Fruit fly (Drosophila melanogaster) whole organism, embryonic: ENCODE measurements around the gene CG5235.

Source experiments
- CG10431 ChIP-seq: fragments of 200-800 bp; sonication (Bioruptor generic); optimal IDR thresholded peaks from 3 replicates; lab custom pipeline; 2018; ENCODE audit warnings: missing biosample characterization, mild to moderate bottlenecking, missing genetic modification characterization
- CG10979 ChIP-seq: fragments of 200-800 bp; sonication (Bioruptor generic); optimal IDR thresholded peaks from 2 replicates; lab custom pipeline; 2018; ENCODE audit warnings: missing biosample characterization, mild to moderate bottlenecking, missing genetic modification characterization, moderate library complexity
- CG11723 ChIP-seq: fragments of 200-800 bp; sonication (Bioruptor generic); optimal IDR thresholded peaks from 2 replicates; lab custom pipeline; 2017; ENCODE audit warnings: missing biosample characterization, mild to moderate bottlenecking, missing genetic modification characterization
- CG12155 ChIP-seq: fragments of 200-800 bp; sonication (Bioruptor generic); optimal IDR thresholded peaks from 3 replicates; lab custom pipeline; 2016; ENCODE audit warnings: missing biosample characterization, missing genetic modification characterization
- CG15514 ChIP-seq: fragments of 200-800 bp; sonication (Bioruptor generic); optimal IDR thresholded peaks from 3 replicates; lab custom pipeline; 2017; ENCODE audit warnings: missing biosample characterization, missing genetic modification characterization, mild to moderate bottlenecking, moderate library complexity, missing genetic modification reagents
- CG1603 ChIP-seq: fragments of 200-800 bp; sonication (Bioruptor generic); optimal IDR thresholded peaks from 2 replicates; lab custom pipeline; 2019; ENCODE audit warnings: missing biosample characterization, mild to moderate bottlenecking, missing genetic modification characterization, moderate library complexity
- CG17186 ChIP-seq: fragments of 200-800 bp; sonication (Bioruptor generic); optimal IDR thresholded peaks from 3 replicates; lab custom pipeline; 2017; ENCODE audit warnings: missing biosample characterization, missing genetic modification reagents, missing genetic modification characterization
- CG18011 ChIP-seq: fragments of 200-800 bp; sonication (Bioruptor generic); optimal IDR thresholded peaks from 2 replicates; lab custom pipeline; 2017; ENCODE audit warnings: missing biosample characterization, missing genetic modification characterization, mild to moderate bottlenecking, moderate library complexity, missing genotype
- CG18764 ChIP-seq: fragments of 200-800 bp; sonication (Bioruptor generic); optimal IDR thresholded peaks from 3 replicates; lab custom pipeline; 2016; ENCODE audit warnings: missing biosample characterization, missing genetic modification characterization
- CG31441 ChIP-seq: fragments of 200-800 bp; sonication (Bioruptor generic); IDR thresholded peaks from 2 replicates; pipeline ENCODE4 v1.3.6; 2022; ENCODE audit warnings: missing biosample characterization, missing genetic modification characterization
- CG32767 ChIP-seq: fragments of 200-800 bp; sonication (Bioruptor generic); IDR thresholded peaks from 2 replicates; pipeline ENCODE4 v1.3.6; 2022; ENCODE audit warnings: missing biosample characterization, missing genetic modification characterization
- CG34422 ChIP-seq: fragments of 200-800 bp; sonication (Bioruptor generic); IDR thresholded peaks from 3 replicates; pipeline ENCODE4 v1.3.6; 2022; ENCODE audit warnings: missing biosample characterization, missing genetic modification characterization
- CG4360 ChIP-seq: fragments of 200-800 bp; sonication (Bioruptor generic); IDR thresholded peaks from 2 replicates; pipeline ENCODE4 v1.3.6; 2022; ENCODE audit warnings: missing biosample characterization, missing genetic modification characterization
- CG6683 ChIP-seq: fragments of 200-800 bp; sonication (Bioruptor generic); optimal IDR thresholded peaks from 2 replicates; lab custom pipeline; 2017; ENCODE audit warnings: missing biosample characterization, mild to moderate bottlenecking, missing genetic modification characterization, missing genetic modification reagents
- CG6689 ChIP-seq: fragments of 200-800 bp; sonication (Bioruptor generic); IDR thresholded peaks from 2 replicates; pipeline ENCODE4 v1.3.6; 2022; ENCODE audit warnings: missing biosample characterization, missing genetic modification characterization
- CG7839 ChIP-seq: fragments of 200-800 bp; sonication (Bioruptor generic); optimal IDR thresholded peaks from 3 replicates; lab custom pipeline; 2018; ENCODE audit warnings: missing biosample characterization, mild to moderate bottlenecking, missing genetic modification characterization, moderate library complexity
- CG7928 ChIP-seq: fragments of 200-800 bp; sonication (Bioruptor generic); optimal IDR thresholded peaks from 2 replicates; lab custom pipeline; 2017; ENCODE audit warnings: missing biosample characterization, mild to moderate bottlenecking, missing genetic modification characterization
- CG7963 ChIP-seq: fragments of 200-800 bp; sonication (Bioruptor generic); IDR thresholded peaks from 3 replicates; pipeline ENCODE4 v1.3.6; 2022; ENCODE audit warnings: missing biosample characterization, missing genetic modification characterization; ENCODE audit not compliant: partially characterized antibody
- CG9797 ChIP-seq: fragments of 200-800 bp; sonication (Bioruptor generic); optimal IDR thresholded peaks from 3 replicates; lab custom pipeline; 2018; ENCODE audit warnings: missing biosample characterization, mild to moderate bottlenecking, missing genetic modification characterization
- D19A ChIP-seq: fragments of 200-800 bp; optimal IDR thresholded peaks from 3 replicates; lab custom pipeline; 2019; ENCODE audit warnings: missing biosample characterization, mild to moderate bottlenecking, missing genetic modification characterization, moderate library complexity
- Dip3 ChIP-seq: fragments of 200-800 bp; sonication (Bioruptor generic); optimal IDR thresholded peaks from 3 replicates; lab custom pipeline; 2016; ENCODE audit warnings: missing biosample characterization, missing genetic modification characterization
- E2f2 ChIP-seq: fragments of 200-800 bp; sonication (Bioruptor generic); IDR thresholded peaks from 2 replicates; pipeline ENCODE4 v1.3.6; 2022; ENCODE audit warnings: missing biosample characterization, missing genetic modification characterization
- Gsc ChIP-seq: fragments of 200-800 bp; sonication (Bioruptor generic); IDR thresholded peaks from 2 replicates; pipeline ENCODE4 v1.3.6; 2022; ENCODE audit warnings: missing biosample characterization, missing genetic modification characterization
- Hmx ChIP-seq: fragments of 200-800 bp; sonication (Bioruptor generic); optimal IDR thresholded peaks from 2 replicates; lab custom pipeline; 2016; ENCODE audit warnings: missing biosample characterization, missing genetic modification characterization
- Mes4 ChIP-seq: fragments of 200-800 bp; sonication (Bioruptor generic); optimal IDR thresholded peaks from 2 replicates; lab custom pipeline; 2016; ENCODE audit warnings: missing biosample characterization, missing genetic modification characterization
- NFAT ChIP-seq: fragments of 200-800 bp; sonication (Bioruptor generic); IDR thresholded peaks from 2 replicates; pipeline ENCODE4 v1.3.6; 2022; ENCODE audit warnings: missing biosample characterization, missing genetic modification characterization
- Neu2 ChIP-seq: fragments of 200-800 bp; sonication (Bioruptor generic); optimal IDR thresholded peaks from 3 replicates; lab custom pipeline; 2016; ENCODE audit warnings: missing biosample characterization, missing genetic modification characterization, borderline replicate concordance
- Pdp1 ChIP-seq, 2 experiments: fragments of 200-800 bp; sonication (Bioruptor generic); optimal IDR thresholded peaks; 3 replicates each; lab custom pipeline; 2016; ENCODE audit warnings: missing biosample characterization in 2 of 2, missing genetic modification characterization in 2 of 2, mild to moderate bottlenecking in 1 of 2, moderate library complexity in 1 of 2
- TFAM ChIP-seq: fragments of 200-800 bp; sonication (Bioruptor generic); optimal IDR thresholded peaks from 2 replicates; lab custom pipeline; 2017; ENCODE audit warnings: missing biosample characterization, missing genetic modification characterization, inconsistent platforms
- ab ChIP-seq: fragments of 200-800 bp; sonication (Bioruptor generic); optimal IDR thresholded peaks from 2 replicates; lab custom pipeline; 2016; ENCODE audit warnings: missing biosample characterization, missing genetic modification characterization
- ac ChIP-seq: fragments of 200-800 bp; sonication (Bioruptor generic); optimal IDR thresholded peaks from 3 replicates; lab custom pipeline; 2017; ENCODE audit warnings: missing biosample characterization, mild to moderate bottlenecking, missing genetic modification characterization
- aop ChIP-seq: fragments of 200-800 bp; sonication (Bioruptor generic); IDR thresholded peaks from 2 replicates; pipeline ENCODE4 v1.3.6; 2022; ENCODE audit warnings: missing biosample characterization, missing genetic modification characterization
- bcd ChIP-seq: fragments of 200-800 bp; sonication (Bioruptor generic); optimal IDR thresholded peaks from 2 replicates; lab custom pipeline; 2017; ENCODE audit warnings: missing biosample characterization, mild to moderate bottlenecking, missing genetic modification characterization
- dm ChIP-seq: fragments of 200-800 bp; sonication (Bioruptor generic); optimal IDR thresholded peaks from 3 replicates; lab custom pipeline; 2016; ENCODE audit warnings: missing biosample characterization, missing genetic modification characterization
- dmrt11E ChIP-seq: fragments of 200-800 bp; sonication (Bioruptor generic); optimal IDR thresholded peaks from 3 replicates; lab custom pipeline; 2018; ENCODE audit warnings: missing biosample characterization, mild to moderate bottlenecking, missing genetic modification characterization, moderate library complexity
- fd64A ChIP-seq: fragments of 200-800 bp; sonication (Bioruptor generic); optimal IDR thresholded peaks from 3 replicates; lab custom pipeline; 2018; ENCODE audit warnings: missing biosample characterization, mild to moderate bottlenecking, missing genetic modification characterization
- ftz-f1 ChIP-seq: fragments of 200-800 bp; sonication (Bioruptor generic); optimal IDR thresholded peaks from 2 replicates; lab custom pipeline; 2016; ENCODE audit warnings: missing biosample characterization, missing genetic modification characterization
- ind ChIP-seq: fragments of 200-800 bp; sonication (Bioruptor generic); optimal IDR thresholded peaks from 3 replicates; lab custom pipeline; 2016; ENCODE audit warnings: missing biosample characterization, missing genetic modification characterization
- lilli ChIP-seq: fragments of 200-800 bp; sonication (Bioruptor generic); optimal IDR thresholded peaks from 3 replicates; lab custom pipeline; 2016; ENCODE audit warnings: missing biosample characterization, missing genetic modification characterization
- lola ChIP-seq, 3 experiments: fragments of >200 bp in 2 of 3; fragments of 200-800 bp in 1 of 3; sonication (Bioruptor generic) in 1 of 3; optimal IDR thresholded peaks; 2 replicates each; lab custom pipeline; 2017 to 2019; ENCODE audit warnings: missing biosample characterization in 3 of 3, missing genetic modification characterization in 3 of 3, mild to moderate bottlenecking in 1 of 3, moderate library complexity in 1 of 3
- maf-S ChIP-seq: fragments of 200-800 bp; sonication (Bioruptor generic); optimal IDR thresholded peaks from 2 replicates; lab custom pipeline; 2016; ENCODE audit warnings: missing biosample characterization, missing genetic modification characterization
- nom ChIP-seq: fragments of 200-800 bp; sonication (Bioruptor generic); optimal IDR thresholded peaks from 2 replicates; lab custom pipeline; 2017; ENCODE audit warnings: missing biosample characterization, missing genetic modification characterization, mild to moderate bottlenecking, moderate library complexity, missing genetic modification reagents
- pfk ChIP-seq: fragments of 200-800 bp; sonication (Bioruptor generic); optimal IDR thresholded peaks from 2 replicates; lab custom pipeline; 2018; ENCODE audit warnings: missing biosample characterization, mild to moderate bottlenecking, missing genetic modification characterization, moderate library complexity
- pzg ChIP-seq: fragments of 200-800 bp; sonication (Bioruptor generic); optimal IDR thresholded peaks from 3 replicates; lab custom pipeline; 2018; ENCODE audit warnings: missing biosample characterization, mild to moderate bottlenecking, missing genetic modification characterization, moderate library complexity
- seq ChIP-seq: fragments of 200-800 bp; sonication (Bioruptor generic); IDR thresholded peaks from 2 replicates; pipeline ENCODE4 v1.3.6; 2022; ENCODE audit warnings: missing biosample characterization, missing genetic modification characterization
- sna ChIP-seq: fragments of 200-800 bp; sonication (Bioruptor generic); IDR thresholded peaks from 2 replicates; pipeline ENCODE4 v1.3.6; 2022; ENCODE audit warnings: missing biosample characterization, missing genetic modification characterization; ENCODE audit not compliant: partially characterized antibody
- sob ChIP-seq: fragments of 200-800 bp; sonication (Bioruptor generic); IDR thresholded peaks from 2 replicates; pipeline ENCODE4 v1.3.6; 2022; ENCODE audit warnings: missing biosample characterization, missing genetic modification characterization
- toy ChIP-seq: fragments of 200-800 bp; sonication (Bioruptor generic); IDR thresholded peaks from 2 replicates; pipeline ENCODE4 v1.3.6; 2022; ENCODE audit warnings: missing biosample characterization, missing genetic modification characterization
- trh ChIP-seq: fragments of 200-800 bp; sonication (Bioruptor generic); optimal IDR thresholded peaks from 2 replicates; lab custom pipeline; 2016; ENCODE audit warnings: missing biosample characterization, missing genetic modification characterization
- twi ChIP-seq: fragments of 200-800 bp; optimal IDR thresholded peaks from 2 replicates; lab custom pipeline; 2019; ENCODE audit warnings: missing biosample characterization, mild to moderate bottlenecking, missing genetic modification characterization, moderate library complexity
- tx ChIP-seq: fragments of 200-800 bp; sonication (Bioruptor generic); optimal IDR thresholded peaks from 2 replicates; lab custom pipeline; 2016; ENCODE audit warnings: missing biosample characterization, missing genetic modification characterization

The CG5235 gene

dm6 chr3L:16054095-16054494 is 36.1 kb downstream of the CG5235 start (continued):
- TF ChIP-seq Pdp1 (GFP tag; optimal IDR thresholded peaks at IDR 0.05; lab: Kevin White, UChicago) (no peak), toy (GFP tag; lab: Robert Waterston, UW) (no peak), sna (no peak), CG18011 (GFP tag; lab: Kevin White, UChicago) (no peak), CG17186 (GFP tag; lab: Kevin White, UChicago) (no peak), aop (no peak), CG31441 (GFP tag; lab: Robert Waterston, UW) (peak; percentile 75), Hmx (GFP tag; lab: Kevin White, UChicago) (no peak), fd64A (GFP tag; lab: Kevin White, UChicago) (no peak), CG7928 (GFP tag; lab: Kevin White, UChicago) (no peak), ab (GFP tag; lab: Kevin White, UChicago) (no peak), CG34422 (GFP tag; lab: Robert Waterston, UW) (0 out of 3 replicates have a peak, but pooled peaks have one; percentile 22), Mes4 (no peak), CG9797 (GFP tag; lab: Kevin White, UChicago) (no peak), ftz-f1 (no peak), CG4360 (GFP tag; lab: Robert Waterston, UW) (no peak), CG6683 (no peak), bcd (GFP tag; lab: Kevin White, UChicago) (peak; percentile 49), CG32767 (GFP tag; lab: Robert Waterston, UW) (0 out of 2 replicates have a peak, but pooled peaks have one; percentile 29), E2f2 (peak; percentile 22; the same call in 1 of the 2 replicates), CG6689 (GFP tag; lab: Robert Waterston, UW) (peak; percentile 71), D19A (tag; lab: Kevin White, UChicago) (peak; percentile 47), trh (GFP tag; lab: Kevin White, UChicago) (no peak), lilli (peak; percentile 26), CG1603 (no peak), ind (GFP tag; lab: Kevin White, UChicago) (peak; percentile 21), twi (tag; lab: Kevin White, UChicago) (no peak), tx (GFP tag; lab: Kevin White, UChicago) (no peak), NFAT (no peak), lola (GFP tag; optimal IDR thresholded peaks at IDR 0.05; lab: Kevin White, UChicago) (peak in 1 of 3 experiments; percentile 35), sob (GFP tag; lab: Robert Waterston, UW) (no peak), dmrt11E (tag; lab: Kevin White, UChicago) (peak; percentile 15), CG7839 (tag; lab: Kevin White, UChicago) (peak; percentile 65), CG18764 (GFP tag; lab: Kevin White, UChicago) (no peak), pfk (GFP tag; lab: Kevin White, UChicago) (no peak), ac (GFP tag; lab: Kevin White, UChicago) (no peak), CG7963 (GFP tag; lab: Robert Waterston, UW) (no peak), CG11723 (no peak), dm (GFP tag; lab: Kevin White, UChicago) (no peak), CG10979 (peak; percentile 49), CG10431 (no peak), pzg (GFP tag; lab: Kevin White, UChicago) (no peak), CG15514 (GFP tag; lab: Kevin White, UChicago) (no peak), seq (0 out of 2 replicates have a peak, but pooled peaks have one; percentile 16), CG12155 (GFP tag; lab: Kevin White, UChicago) (no peak), maf-S (GFP tag; lab: Kevin White, UChicago) (no peak), nom (GFP tag; lab: Kevin White, UChicago) (no peak), Neu2 (no peak), Gsc (GFP tag; lab: Robert Waterston, UW) (no peak), TFAM (no peak), Dip3 (GFP tag; lab: Kevin White, UChicago) (no peak)
